Worm (Caenorhabditis elegans) whole organism, L2 larva: ENCODE data around the gene nhr-132.

Experiments used
- C34F6.9 ChIP-seq: fragments of 150-350 bp; optimal IDR thresholded peaks from 2 replicates; lab custom pipeline; 2014; ENCODE audit warnings: missing biosample characterization, missing genetic modification characterization
- F13H6.1 ChIP-seq: sonication (generic microtip); optimal IDR thresholded peaks from 2 replicates; lab custom pipeline; 2016; ENCODE audit warnings: missing genetic modification characterization, missing compliant biosample characterization
- R02D3.7 ChIP-seq: fragments of 150-350 bp; optimal IDR thresholded peaks from 2 replicates; lab custom pipeline; 2014; ENCODE audit warnings: missing biosample characterization, missing genetic modification characterization
- Y55F3AM.14 ChIP-seq: fragments of 200-800 bp; sonication (Bioruptor generic); optimal IDR thresholded peaks from 2 replicates; lab custom pipeline; 2018; ENCODE audit warnings: mild to moderate bottlenecking, missing genetic modification characterization, missing compliant biosample characterization
- ZK546.5 ChIP-seq: sonication (generic microtip); optimal IDR thresholded peaks from 2 replicates; lab custom pipeline; 2017; ENCODE audit warnings: missing biosample characterization, missing genetic modification characterization
- alr-1 ChIP-seq: fragments of 150-350 bp; optimal IDR thresholded peaks from 2 replicates; lab custom pipeline; 2014; ENCODE audit warnings: missing biosample characterization, missing genetic modification characterization
- aly-2 ChIP-seq: fragments of 150-350 bp; optimal IDR thresholded peaks from 2 replicates; lab custom pipeline; 2014; ENCODE audit warnings: missing biosample characterization, missing genetic modification characterization
- ama-1 ChIP-seq: fragments of 150-350 bp; optimal IDR thresholded peaks from 2 replicates; lab custom pipeline; 2018; ENCODE audit warnings: inconsistent platforms
- blmp-1 ChIP-seq: sonication (generic microtip); optimal IDR thresholded peaks from 2 replicates; lab custom pipeline; 2017; ENCODE audit warnings: missing genetic modification characterization, mild to moderate bottlenecking, missing compliant biosample characterization, antibody characterized with exemption, moderate library complexity; ENCODE audit not compliant: insufficient read depth
- ceh-16 ChIP-seq: fragments of 150-350 bp; optimal IDR thresholded peaks from 2 replicates; lab custom pipeline; 2014; ENCODE audit warnings: missing biosample characterization, missing genetic modification characterization
- ceh-82 ChIP-seq: fragments of 150-350 bp; optimal IDR thresholded peaks from 2 replicates; lab custom pipeline; 2014; ENCODE audit warnings: missing biosample characterization, missing genetic modification characterization
- crh-2 ChIP-seq: sonication (generic microtip); optimal IDR thresholded peaks from 2 replicates; lab custom pipeline; 2017; ENCODE audit warnings: missing biosample characterization, missing genetic modification characterization
- egl-27 ChIP-seq: sonication (generic microtip); optimal IDR thresholded peaks from 3 replicates; lab custom pipeline; 2017; ENCODE audit warnings: missing biosample characterization, missing genetic modification reagents, missing genetic modification characterization
- elt-1 ChIP-seq: fragments of 150-350 bp; optimal IDR thresholded peaks from 2 replicates; lab custom pipeline; 2014; ENCODE audit warnings: missing biosample characterization, missing genetic modification characterization
- elt-3 ChIP-seq: sonication (generic microtip); optimal IDR thresholded peaks from 2 replicates; lab custom pipeline; 2017; ENCODE audit warnings: missing biosample characterization, missing genetic modification characterization
- fos-1 ChIP-seq: fragments of 150-350 bp; optimal IDR thresholded peaks from 2 replicates; lab custom pipeline; 2014; ENCODE audit warnings: missing biosample characterization, missing genetic modification characterization
- gmeb-1 ChIP-seq: fragments of 150-350 bp; optimal IDR thresholded peaks from 2 replicates; lab custom pipeline; 2014; ENCODE audit warnings: missing biosample characterization, missing genetic modification characterization
- lin-39 ChIP-seq: fragments of 150-350 bp; optimal IDR thresholded peaks from 2 replicates; lab custom pipeline; 2014; ENCODE audit warnings: missing biosample characterization, missing genetic modification reagents, missing genetic modification characterization
- lsy-2 ChIP-seq, 2 experiments: fragments of 150-350 bp in 1 of 2; sonication (generic microtip) in 1 of 2; optimal IDR thresholded peaks; 2 replicates each; lab custom pipeline; 2014 to 2017; ENCODE audit warnings: missing biosample characterization in 2 of 2, missing genetic modification characterization in 2 of 2
- mab-5 ChIP-seq: fragments of 150-350 bp; optimal IDR thresholded peaks from 2 replicates; lab custom pipeline; 2014; ENCODE audit warnings: missing biosample characterization, missing genetic modification characterization
- mdl-1 ChIP-seq, 2 experiments: fragments of 150-350 bp in 1 of 2; sonication (generic microtip) in 1 of 2; optimal IDR thresholded peaks; 2 replicates each; lab custom pipeline; 2017; ENCODE audit warnings: missing biosample characterization in 2 of 2, missing genetic modification characterization in 2 of 2
- nhr-10 ChIP-seq: sonication (generic microtip); optimal IDR thresholded peaks from 2 replicates; lab custom pipeline; 2017; ENCODE audit warnings: missing biosample characterization, missing genetic modification characterization
- nhr-11 ChIP-seq: fragments of 150-350 bp; optimal IDR thresholded peaks from 2 replicates; lab custom pipeline; 2014; ENCODE audit warnings: missing biosample characterization, missing genetic modification characterization
- nhr-12 ChIP-seq: fragments of 150-350 bp; optimal IDR thresholded peaks from 2 replicates; lab custom pipeline; 2014; ENCODE audit warnings: missing biosample characterization, missing genetic modification characterization
- nhr-129 ChIP-seq: fragments of 150-350 bp; optimal IDR thresholded peaks from 2 replicates; lab custom pipeline; 2014; ENCODE audit warnings: missing biosample characterization, missing genetic modification characterization
- nhr-21 ChIP-seq: fragments of 150-350 bp; optimal IDR thresholded peaks from 2 replicates; lab custom pipeline; 2014; ENCODE audit warnings: missing biosample characterization, missing genetic modification characterization
- nhr-23 ChIP-seq: fragments of 150-350 bp; optimal IDR thresholded peaks from 2 replicates; lab custom pipeline; 2014; ENCODE audit warnings: missing biosample characterization, missing genetic modification reagents, missing genetic modification characterization
- nhr-25 ChIP-seq: fragments of 150-350 bp; sonication (generic microtip); optimal IDR thresholded peaks from 3 replicates; lab custom pipeline; 2014; ENCODE audit warnings: missing biosample characterization, missing genetic modification characterization
- nhr-6 ChIP-seq: fragments of 150-350 bp; optimal IDR thresholded peaks from 2 replicates; lab custom pipeline; 2014; ENCODE audit warnings: missing biosample characterization, missing genetic modification characterization
- nhr-77 ChIP-seq: fragments of 150-350 bp; optimal IDR thresholded peaks from 2 replicates; lab custom pipeline; 2014; ENCODE audit warnings: missing biosample characterization, missing genetic modification characterization
- peb-1 ChIP-seq: fragments of 150-350 bp; optimal IDR thresholded peaks from 2 replicates; lab custom pipeline; 2014; ENCODE audit warnings: missing biosample characterization, missing genetic modification characterization
- sma-3 ChIP-seq: sonication (generic microtip); optimal IDR thresholded peaks from 2 replicates; lab custom pipeline; 2016; ENCODE audit warnings: missing genetic modification reagents, missing genetic modification characterization, missing compliant biosample characterization
- sma-9 ChIP-seq, 2 experiments: fragments of 150-350 bp in 1 of 2; sonication (generic microtip) in 1 of 2; optimal IDR thresholded peaks; 2 replicates each; lab custom pipeline; 2014 to 2016; ENCODE audit warnings: missing genetic modification characterization in 2 of 2, mild to moderate bottlenecking in 1 of 2, missing biosample characterization in 1 of 2, missing compliant biosample characterization in 1 of 2, missing genetic modification reagents in 1 of 2, moderate library complexity in 1 of 2
- snpc-4 ChIP-seq: fragments of 150-350 bp; optimal IDR thresholded peaks from 2 replicates; lab custom pipeline; 2014; ENCODE audit warnings: missing biosample characterization, missing genetic modification characterization
- unc-39 ChIP-seq: fragments of 150-350 bp; optimal IDR thresholded peaks from 2 replicates; lab custom pipeline; 2014; ENCODE audit warnings: missing biosample characterization, missing genetic modification characterization
- unc-62 ChIP-seq: fragments of 150-350 bp; optimal IDR thresholded peaks from 2 replicates; lab custom pipeline; 2014; ENCODE audit warnings: missing biosample characterization, missing genetic modification reagents, missing genetic modification characterization
- ztf-11 ChIP-seq: sonication (generic microtip); optimal IDR thresholded peaks from 2 replicates; lab custom pipeline; 2017; ENCODE audit warnings: missing biosample characterization, missing genetic modification characterization
- ztf-4 ChIP-seq: fragments of 150-350 bp; optimal IDR thresholded peaks from 2 replicates; lab custom pipeline; 2014; ENCODE audit warnings: missing biosample characterization, missing genetic modification characterization

Gene nhr-132

DNA sequence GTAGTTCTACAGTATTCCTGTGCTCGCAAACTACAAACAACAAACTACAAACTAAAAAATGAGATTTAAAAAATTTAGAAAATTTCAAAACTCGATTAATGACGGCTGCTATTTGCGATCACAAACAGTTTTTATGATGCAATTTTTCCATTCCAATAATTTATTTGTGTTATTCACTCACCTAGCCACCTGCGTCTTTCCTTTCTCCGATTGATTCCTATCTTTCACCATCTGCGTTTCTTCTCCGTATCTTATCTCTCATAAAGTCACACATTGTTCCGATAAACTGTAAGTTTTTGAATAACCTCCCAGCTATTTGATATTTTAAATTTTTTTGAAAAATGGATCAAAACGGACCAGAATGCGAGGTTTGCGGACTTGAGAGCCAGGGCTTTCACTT, at the start of gene nhr-132:
nhr-132 (plus strand) TSS at position 271 of the 400 bp plus-strand sequence.
- TF ChIP-seq elt-1 (tag; lab: Kevin White, UChicago) = no peak
- TF ChIP-seq nhr-129 = peak; percentile 91
- peak; percentile 32 for TF ChIP-seq gmeb-1 (tag; lab: Kevin White, UChicago)
- no peak for TF ChIP-seq snpc-4 (tag; lab: Kevin White, UChicago)
- no peak for TF ChIP-seq aly-2
- peak; percentile 29 for TF ChIP-seq crh-2
- peak; percentile 21 for TF ChIP-seq sma-3
- TF ChIP-seq nhr-25 = peak; percentile 48
- TF ChIP-seq peb-1 = no peak
- TF ChIP-seq F13H6.1 (tag; lab: Kevin White, UChicago) = peak; percentile 27
- peak; percentile 88 for TF ChIP-seq sma-9 (GFP tag; optimal IDR thresholded peaks at IDR 0.05; lab: Kevin White, UChicago)
- TF ChIP-seq sma-9 (tag; optimal IDR thresholded peaks at IDR 0.05; lab: Kevin White, UChicago) = no peak
- TF ChIP-seq blmp-1 (tag; lab: Kevin White, UChicago) = no peak
- TF ChIP-seq mab-5 (tag; lab: Kevin White, UChicago) = no peak
- TF ChIP-seq fos-1 (tag; lab: Kevin White, UChicago) = peak; percentile 37
- no peak for TF ChIP-seq nhr-12 (tag; lab: Kevin White, UChicago)
- TF ChIP-seq C34F6.9 = peak; percentile 20
- TF ChIP-seq mdl-1 (tag; optimal IDR thresholded peaks at IDR 0.05; lab: Kevin White, UChicago) = no peak
- peak in 1 of 2 experiments; percentile 38 for TF ChIP-seq lsy-2 (tag; optimal IDR thresholded peaks at IDR 0.05; lab: Kevin White, UChicago)
- TF ChIP-seq ceh-82 = no peak
- TF ChIP-seq ztf-11 (tag; lab: Kevin White, UChicago) = no peak
- TF ChIP-seq lin-39 (tag; lab: Kevin White, UChicago) = no peak
- no peak for TF ChIP-seq nhr-11 (tag; lab: Kevin White, UChicago)

ce11 chrV:486684-487083, 47.6 kb upstream of the nhr-132 start, which contains the start of gene nhr-211:
nhr-211 (plus strand) TSS chrV:486984.
- TF ChIP-seq nhr-23 (tag; lab: Kevin White, UChicago) (no peak), gmeb-1 (tag; lab: Kevin White, UChicago) (no peak), crh-2 (no peak), nhr-6 (tag; lab: Kevin White, UChicago) (no peak), sma-3 (no peak), peb-1 (no peak), egl-27 (no peak), unc-39 (tag; lab: Kevin White, UChicago) (no peak), nhr-129 (no peak), ama-1 (no peak), mdl-1 (tag; optimal IDR thresholded peaks at IDR 0.05; lab: Kevin White, UChicago) (no peak), ceh-16 (tag; lab: Kevin White, UChicago) (no peak), ZK546.5 (tag; lab: Kevin White, UChicago) (no peak), alr-1 (tag; lab: Kevin White, UChicago) (no peak), ztf-4 (tag; lab: Kevin White, UChicago) (no peak), elt-3 (no peak), F13H6.1 (tag; lab: Kevin White, UChicago) (no peak), nhr-21 (tag; lab: Kevin White, UChicago) (no peak), nhr-10 (no peak), Y55F3AM.14 (GFP tag; lab: Kevin White, UChicago) (no peak)
- TF ChIP-seq, all 48 proteins: peak for 0

ce11 chrV:487980-488379, 46.3 kb upstream of the nhr-132 start:
- TF ChIP-seq nhr-77 (tag; lab: Kevin White, UChicago) = no peak
- no peak for TF ChIP-seq gmeb-1 (tag; lab: Kevin White, UChicago)
- no peak for TF ChIP-seq nhr-129
- TF ChIP-seq elt-3 = no peak
- TF ChIP-seq, all 48 proteins: peak for 0

DNA sequence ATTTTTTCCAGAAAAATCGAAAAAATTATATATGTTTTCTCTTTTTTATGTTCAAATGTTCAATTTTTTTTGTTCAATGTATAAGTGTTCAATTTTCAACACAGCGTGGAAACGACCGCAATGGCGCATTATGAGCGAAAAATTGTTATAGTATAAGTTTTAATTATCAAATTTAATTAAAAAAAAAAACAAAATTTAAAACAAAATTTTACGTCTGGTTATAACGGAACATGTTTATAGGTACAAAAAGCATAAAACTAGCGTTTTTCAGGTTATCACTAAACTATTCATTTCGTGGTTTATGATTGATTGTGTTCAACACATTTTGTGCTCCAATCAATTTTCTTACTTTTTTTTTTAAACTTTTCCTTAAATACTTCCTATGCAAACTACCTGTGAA, 44.9 kb upstream of the nhr-132 start, which contains the start of gene nhr-106:
nhr-106 (plus strand) TSS at position 301 of the 400 bp plus-strand sequence.
- TF ChIP-seq elt-1 (tag; lab: Kevin White, UChicago) (no peak), fos-1 (tag; lab: Kevin White, UChicago) (peak; percentile 41)

- no peak for TF ChIP-seq sma-9 (GFP tag; optimal IDR thresholded peaks at IDR 0.05; lab: Kevin White, UChicago)
- no peak for TF ChIP-seq sma-9 (tag; optimal IDR thresholded peaks at IDR 0.05; lab: Kevin White, UChicago)
- TF ChIP-seq C34F6.9 = no peak
- TF ChIP-seq elt-3 = no peak
- TF ChIP-seq ztf-11 (tag; lab: Kevin White, UChicago) = no peak
- TF ChIP-seq lsy-2 (tag; optimal IDR thresholded peaks at IDR 0.05; lab: Kevin White, UChicago) = no peak
- TF ChIP-seq unc-62 = no peak
- no peak for TF ChIP-seq R02D3.7 (tag; lab: Kevin White, UChicago)
- TF ChIP-seq Y55F3AM.14 (GFP tag; lab: Kevin White, UChicago) = no peak
- TF ChIP-seq, all 48 proteins: peak for 0
These were observed 42.8 kb upstream of the nhr-132 start, which contains the start of gene str-196 for ce11 chrV:491432-491831. str-196 (plus strand) TSS chrV:491732.
